Worm (Caenorhabditis elegans) whole organism, late embryonic: Measurements from ENCODE around the gene Y55B1BR.8.
"Not testable (repeated sequence)": the region's sequence is repeated elsewhere in the genome, so short reads cannot be mapped to it uniquely, and the experiment has no call there.

Source experiments
- K09A11.1 ChIP-seq: sonication (generic microtip); optimal IDR thresholded peaks from 2 replicates; lab custom pipeline; 2017; ENCODE audit warnings: antibody characterized with exemption, mild to moderate bottlenecking, missing genetic modification characterization, missing compliant biosample characterization; ENCODE audit not compliant: insufficient read depth
- Y22D7AL.16 ChIP-seq: sonication (generic microtip); optimal IDR thresholded peaks from 2 replicates; lab custom pipeline; 2016; ENCODE audit warnings: missing genetic modification characterization, missing compliant biosample characterization
- ama-1 ChIP-seq: fragments of 150-350 bp; optimal IDR thresholded peaks from 2 replicates; lab custom pipeline; 2014
- ceh-22 ChIP-seq: sonication (generic microtip); optimal IDR thresholded peaks from 2 replicates; lab custom pipeline; 2017; ENCODE audit warnings: missing biosample characterization, missing genetic modification characterization
- ceh-31 ChIP-seq: sonication (generic microtip); optimal IDR thresholded peaks from 2 replicates; lab custom pipeline; 2016; ENCODE audit warnings: missing genetic modification characterization, missing compliant biosample characterization
- ceh-45 ChIP-seq: fragments of 200-800 bp; sonication (Bioruptor generic); IDR thresholded peaks from 2 replicates; pipeline ENCODE4 v1.3.6; 2022; ENCODE audit warnings: missing genetic modification reagents, missing genetic modification characterization, missing compliant biosample characterization
- ceh-48 ChIP-seq: sonication (generic microtip); optimal IDR thresholded peaks from 2 replicates; lab custom pipeline; 2016; ENCODE audit warnings: missing genetic modification characterization, inconsistent platforms, missing compliant biosample characterization
- ceh-9 ChIP-seq: sonication (generic microtip); optimal IDR thresholded peaks from 2 replicates; lab custom pipeline; 2016; ENCODE audit warnings: mild to moderate bottlenecking, missing genetic modification characterization, inconsistent platforms, missing compliant biosample characterization
- dmd-4 ChIP-seq: sonication (generic microtip); optimal IDR thresholded peaks from 2 replicates; lab custom pipeline; 2016; ENCODE audit warnings: borderline replicate concordance, missing genetic modification characterization, missing compliant biosample characterization
- dve-1 ChIP-seq: sonication (generic microtip); optimal IDR thresholded peaks from 2 replicates; lab custom pipeline; 2017; ENCODE audit warnings: antibody characterized with exemption, mild to moderate bottlenecking, missing genetic modification characterization, missing compliant biosample characterization
- elt-2 ChIP-seq: sonication (generic microtip); optimal IDR thresholded peaks from 2 replicates; lab custom pipeline; 2016; ENCODE audit warnings: missing genetic modification reagents, missing genetic modification characterization, missing compliant biosample characterization
- eyg-1 ChIP-seq: sonication (generic microtip); optimal IDR thresholded peaks from 2 replicates; lab custom pipeline; 2016; ENCODE audit warnings: missing genotype, missing genetic modification characterization, missing compliant biosample characterization
- fax-1 ChIP-seq: sonication (generic microtip); optimal IDR thresholded peaks from 2 replicates; lab custom pipeline; 2016; ENCODE audit warnings: missing genotype, missing genetic modification characterization, missing compliant biosample characterization
- fkh-10 ChIP-seq: fragments of 150-350 bp; optimal IDR thresholded peaks from 2 replicates; lab custom pipeline; 2014; ENCODE audit warnings: missing biosample characterization, missing genetic modification reagents, missing genetic modification characterization
- gmeb-2 ChIP-seq: sonication (generic microtip); optimal IDR thresholded peaks from 2 replicates; lab custom pipeline; 2016; ENCODE audit warnings: missing genetic modification characterization, inconsistent platforms, missing compliant biosample characterization
- hlh-30 ChIP-seq: sonication (generic microtip); optimal IDR thresholded peaks from 2 replicates; lab custom pipeline; 2017; ENCODE audit warnings: antibody characterized with exemption, missing genetic modification characterization, missing compliant biosample characterization; ENCODE audit not compliant: insufficient read depth
- nfya-1 ChIP-seq: sonication (generic microtip); optimal IDR thresholded peaks from 2 replicates; lab custom pipeline; 2017; ENCODE audit warnings: missing genetic modification characterization, mild to moderate bottlenecking, missing compliant biosample characterization, antibody characterized with exemption, moderate library complexity
- nhr-232 ChIP-seq: sonication (generic microtip); optimal IDR thresholded peaks from 2 replicates; lab custom pipeline; 2016; ENCODE audit warnings: missing genetic modification characterization, missing compliant biosample characterization
- odd-2 ChIP-seq: sonication (generic microtip); optimal IDR thresholded peaks from 2 replicates; lab custom pipeline; 2017; ENCODE audit warnings: antibody characterized with exemption, mild to moderate bottlenecking, missing genetic modification characterization, missing compliant biosample characterization
- pax-1 ChIP-seq: fragments of 150-350 bp; optimal IDR thresholded peaks from 2 replicates; lab custom pipeline; 2014; ENCODE audit warnings: missing biosample characterization, missing genetic modification characterization
- pros-1 ChIP-seq: fragments of 150-350 bp; optimal IDR thresholded peaks from 2 replicates; lab custom pipeline; 2014; ENCODE audit warnings: missing biosample characterization, missing genetic modification reagents, missing genetic modification characterization
- rnt-1 ChIP-seq: sonication (generic microtip); optimal IDR thresholded peaks from 2 replicates; lab custom pipeline; 2016; ENCODE audit warnings: missing genetic modification characterization, missing compliant biosample characterization
- sox-2 ChIP-seq: fragments of 200-800 bp; sonication (Bioruptor generic); IDR thresholded peaks from 2 replicates; pipeline ENCODE4 v1.3.6; 2022; ENCODE audit warnings: missing genetic modification reagents, missing genetic modification characterization, missing compliant biosample characterization
- sox-4 ChIP-seq: sonication (generic microtip); optimal IDR thresholded peaks from 2 replicates; lab custom pipeline; 2017; ENCODE audit warnings: mild to moderate bottlenecking, missing genetic modification characterization, inconsistent platforms, missing compliant biosample characterization
- tbx-7 ChIP-seq: sonication (generic microtip); optimal IDR thresholded peaks from 2 replicates; lab custom pipeline; 2016; ENCODE audit warnings: missing genotype, missing genetic modification characterization, missing compliant biosample characterization
- ttx-3 ChIP-seq: sonication (generic microtip); optimal IDR thresholded peaks from 2 replicates; lab custom pipeline; 2016; ENCODE audit warnings: missing genetic modification reagents, missing genetic modification characterization, missing compliant biosample characterization
- unc-3 ChIP-seq, 2 experiments: fragments of 200-800 bp in 1 of 2; sonication (Bioruptor generic) in 1 of 2; sonication (generic microtip) in 1 of 2; conservative IDR thresholded peaks in 1 of 2; optimal IDR thresholded peaks in 1 of 2; 2 replicates each; pipeline versions ENCODE4 v1.3.6 to Lab custom; 2016 to 2022; ENCODE audit warnings: missing compliant biosample characterization in 2 of 2, missing genetic modification characterization in 2 of 2, missing genetic modification reagents in 1 of 2
- unc-42 ChIP-seq: sonication (generic microtip); optimal IDR thresholded peaks from 2 replicates; lab custom pipeline; 2016; ENCODE audit warnings: missing genotype, missing genetic modification characterization, missing compliant biosample characterization
- zip-5 ChIP-seq: sonication (generic microtip); optimal IDR thresholded peaks from 2 replicates; lab custom pipeline; 2016; ENCODE audit warnings: missing genetic modification characterization, missing compliant biosample characterization
- ztf-16 ChIP-seq: sonication (generic microtip); optimal IDR thresholded peaks from 2 replicates; lab custom pipeline; 2017; ENCODE audit warnings: missing genetic modification characterization, missing compliant biosample characterization

Gene Y55B1BR.8

DNA sequence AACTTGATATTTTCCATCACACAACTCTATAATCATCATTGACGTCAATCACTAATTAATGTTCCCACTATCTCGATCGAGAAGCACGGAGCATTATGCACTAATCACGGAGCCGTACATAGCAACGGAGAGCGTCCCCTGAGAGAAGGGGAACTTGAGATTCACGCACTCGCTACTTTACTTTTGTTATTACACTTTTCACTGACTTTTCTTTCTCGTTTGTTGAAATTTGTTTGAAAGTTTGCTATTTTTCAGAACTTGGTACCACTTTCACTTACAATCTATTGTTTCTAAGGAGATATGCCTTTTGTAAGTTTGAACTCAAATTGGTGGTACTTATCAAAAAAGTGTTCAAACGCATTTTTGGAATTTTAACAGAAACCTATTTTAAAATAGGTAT is at the start of gene Y55B1BR.8:
Y55B1BR.8 (plus strand) TSS at position 301 of the 400 bp plus-strand sequence.
- no peak for TF ChIP-seq ceh-48 (tag; lab: Kevin White, UChicago)
- no peak for TF ChIP-seq nfya-1 (tag; lab: Kevin White, UChicago)
- TF ChIP-seq ceh-9 (tag; lab: Kevin White, UChicago) = no peak
- TF ChIP-seq sox-4 = no peak

DNA sequence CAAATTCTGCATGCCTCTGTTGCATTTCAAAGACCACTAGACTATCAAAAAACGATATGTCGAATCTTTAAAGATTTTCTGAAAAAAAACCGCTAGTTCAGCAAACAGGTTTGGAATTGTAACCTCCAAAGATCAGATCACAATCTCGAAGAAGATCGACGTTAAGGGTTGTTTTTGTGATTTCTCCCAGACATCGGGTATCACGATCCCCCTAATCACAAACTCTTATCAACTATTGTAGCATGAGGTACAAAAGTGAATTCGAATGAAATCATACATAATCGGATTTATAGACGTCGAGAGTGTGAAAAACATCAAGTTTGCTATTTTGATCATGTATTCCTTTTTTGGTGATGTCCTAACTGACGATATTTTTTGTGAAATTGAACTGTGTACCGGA is 43.3 kb upstream of the Y55B1BR.8 start:
- TF ChIP-seq eyg-1 (tag; lab: Kevin White, UChicago) (no peak), ceh-31 (tag; lab: Kevin White, UChicago) (no peak), odd-2 (tag; lab: Kevin White, UChicago) (no peak), tbx-7 (tag; lab: Kevin White, UChicago) (no peak), dmd-4 (tag; lab: Kevin White, UChicago) (no peak), rnt-1 (tag; lab: Kevin White, UChicago) (no peak), ztf-16 (tag; lab: Kevin White, UChicago) (no peak), ceh-22 (tag; lab: Kevin White, UChicago) (no peak), ceh-48 (tag; lab: Kevin White, UChicago) (no peak)

DNA sequence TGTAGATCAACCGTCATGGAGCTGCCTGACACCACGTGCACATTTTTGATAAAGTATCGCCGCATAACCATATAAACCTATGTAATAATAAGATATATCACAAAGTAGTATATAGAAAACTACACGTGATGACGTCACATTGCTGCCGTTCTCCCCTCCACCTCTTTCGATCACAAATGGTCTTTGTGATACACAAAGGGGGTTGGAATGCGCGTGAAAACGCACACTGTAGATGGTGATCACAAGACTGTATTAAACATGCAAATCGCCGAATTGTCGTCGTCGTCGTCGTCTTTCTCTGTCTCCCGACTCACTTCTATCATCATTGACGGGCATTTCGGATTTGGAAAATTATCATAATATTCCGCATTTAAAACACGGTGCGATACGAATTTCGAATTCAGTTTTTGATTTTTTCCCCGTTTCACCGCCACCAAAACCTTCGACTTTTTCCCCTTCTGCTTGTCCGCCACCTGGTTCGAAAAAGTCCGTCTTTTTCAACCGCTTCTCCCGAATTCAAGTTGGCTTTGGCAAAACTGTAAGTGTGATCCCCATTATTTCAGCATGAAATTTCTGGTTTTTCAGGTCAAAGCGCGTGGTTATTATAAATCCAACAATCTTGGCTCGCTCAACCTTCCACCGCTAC is 41.9 kb upstream of the Y55B1BR.8 start, which contains the start of the genes Y55B1BL.1 and Y55B1BL.2:
Y55B1BL.1 (plus strand) TSS at position 217 of the 646 bp plus-strand sequence.
Y55B1BL.2 (plus strand) TSS at position 596 of the 646 bp plus-strand sequence.
- peak; percentile 45 for TF ChIP-seq hlh-30 (tag; lab: Kevin White, UChicago)
- no peak for TF ChIP-seq Y22D7AL.16 (tag; lab: Kevin White, UChicago)

DNA sequence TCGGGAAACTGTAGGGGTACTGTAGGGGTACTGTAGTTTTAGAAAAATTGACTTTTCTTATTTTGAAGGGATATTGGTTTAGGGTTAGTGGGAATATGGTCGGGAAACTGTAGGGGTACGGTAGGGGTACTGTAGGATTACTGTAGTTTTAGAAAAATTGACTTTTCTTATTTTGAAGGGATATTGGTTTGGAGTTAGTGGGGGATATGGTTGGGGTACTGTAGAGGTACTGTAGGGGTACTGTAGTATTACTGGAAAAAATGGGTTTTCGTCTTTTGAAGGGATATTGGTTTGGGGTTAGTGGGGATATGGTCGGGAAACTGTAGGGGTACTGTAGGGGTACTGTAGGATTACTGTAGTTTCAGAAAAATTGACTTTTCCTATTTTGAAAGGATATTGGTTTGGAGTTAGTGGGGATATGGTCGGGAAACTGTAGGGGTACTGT is 28.8 kb upstream of the Y55B1BR.8 start:
- peak; percentile 71 for TF ChIP-seq ceh-45
- TF ChIP-seq unc-3 (GFP tag; conservative IDR thresholded peaks at IDR 0.05; lab: Robert Waterston, UW) = peak; percentile 37; the same call in 1 of the 2 replicates
- TF ChIP-seq unc-3 (tag; optimal IDR thresholded peaks at IDR 0.05; lab: Kevin White, UChicago) = not testable (repeated sequence)

DNA sequence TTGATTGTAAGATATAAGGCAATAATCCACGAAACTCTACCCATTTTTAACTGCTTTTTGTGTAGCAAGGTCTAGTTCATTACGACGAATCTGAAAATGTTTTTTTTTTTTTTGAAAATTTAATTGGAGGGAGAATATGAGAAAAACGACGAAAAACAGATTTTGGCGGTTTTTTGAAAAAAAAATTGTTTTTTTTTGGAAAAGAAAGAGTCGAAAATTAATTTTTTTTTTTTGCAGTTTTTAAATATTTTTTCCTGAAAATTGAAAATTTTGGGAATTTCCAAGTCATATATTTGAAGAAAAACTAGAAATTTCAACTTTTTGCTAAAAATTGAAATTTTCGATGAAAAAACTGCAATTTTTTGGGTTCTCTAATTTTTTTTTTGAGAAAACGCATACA is 25.6 kb upstream of the Y55B1BR.8 start, which contains the start of gene stim-1:
stim-1 (minus strand) TSS at position 101 of the 400 bp plus-strand sequence.
- no peak for TF ChIP-seq ama-1 (lab: Kevin White, UChicago)
- no peak for TF ChIP-seq sox-2
- TF ChIP-seq dve-1 (tag; lab: Kevin White, UChicago) = no peak
- no peak for TF ChIP-seq ttx-3 (tag; lab: Kevin White, UChicago)
- no peak for TF ChIP-seq ceh-9 (tag; lab: Kevin White, UChicago)
- TF ChIP-seq K09A11.1 (tag; lab: Kevin White, UChicago) = no peak
- TF ChIP-seq pax-1 (tag; lab: Kevin White, UChicago) = no peak
- no peak for TF ChIP-seq unc-42 (tag; lab: Kevin White, UChicago)
- TF ChIP-seq rnt-1 (tag; lab: Kevin White, UChicago) = no peak

DNA sequence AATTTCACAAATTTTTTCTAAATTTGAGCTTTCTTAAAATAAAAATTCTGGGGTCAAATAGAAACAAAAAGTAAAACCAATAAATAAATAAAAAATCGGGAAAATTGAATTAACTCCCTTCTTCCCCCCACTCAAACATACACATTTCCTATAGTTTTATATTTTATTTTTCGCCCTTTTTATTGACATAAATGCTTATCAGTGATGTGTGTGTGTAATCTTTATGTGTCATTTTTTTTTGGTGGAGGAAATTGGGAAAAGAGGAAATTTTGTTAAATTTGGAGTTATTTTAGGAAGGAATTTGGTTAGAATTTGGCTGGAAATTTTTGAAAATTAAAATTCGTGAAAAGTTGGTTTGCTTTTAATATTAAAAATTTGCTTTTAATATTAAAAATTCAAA is 21.6 kb upstream of the Y55B1BR.8 start:
- TF ChIP-seq elt-2 (peak; percentile 28), nhr-232 (no peak)

DNA sequence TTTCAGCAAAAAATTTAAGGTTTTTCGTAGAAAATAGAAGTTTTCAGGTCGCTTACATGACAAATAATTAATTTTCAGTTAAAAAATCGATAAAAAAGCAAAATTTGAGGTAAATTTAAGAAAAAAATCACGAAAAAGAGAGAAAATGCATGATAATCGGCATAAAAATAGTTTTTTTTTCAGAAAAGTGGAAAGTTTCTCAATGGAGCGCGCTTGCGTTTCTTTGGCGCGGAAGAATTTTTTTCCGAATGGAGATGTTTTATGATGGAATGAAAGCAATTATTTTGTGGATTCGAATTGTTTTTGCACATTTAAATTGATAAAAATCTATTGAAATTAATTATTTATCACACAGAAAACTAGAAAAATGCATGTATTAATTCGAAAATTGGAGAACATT is 20.3 kb upstream of the Y55B1BR.8 start:
- no peak for TF ChIP-seq ztf-16 (tag; lab: Kevin White, UChicago)
- no peak for TF ChIP-seq fkh-10 (GFP tag; lab: Kevin White, UChicago)
- TF ChIP-seq dmd-4 (tag; lab: Kevin White, UChicago) = no peak
- TF ChIP-seq fax-1 (tag; lab: Kevin White, UChicago) = no peak
- no peak for TF ChIP-seq pros-1 (tag; lab: Kevin White, UChicago)
- no peak for TF ChIP-seq ceh-9 (tag; lab: Kevin White, UChicago)
- no peak for TF ChIP-seq ttx-3 (tag; lab: Kevin White, UChicago)
- no peak for TF ChIP-seq zip-5 (tag; lab: Kevin White, UChicago)
- no peak for TF ChIP-seq unc-3 (GFP tag; conservative IDR thresholded peaks at IDR 0.05; lab: Robert Waterston, UW)
- no peak for TF ChIP-seq unc-3 (tag; optimal IDR thresholded peaks at IDR 0.05; lab: Kevin White, UChicago)
- no peak for TF ChIP-seq ceh-45
- no peak for TF ChIP-seq nhr-232
- no peak for TF ChIP-seq odd-2 (tag; lab: Kevin White, UChicago)
- no peak for TF ChIP-seq gmeb-2 (tag; lab: Kevin White, UChicago)
